Worm (Caenorhabditis elegans): ENCODE measurements around the gene lmd-5.

The lmd-5 gene

DNA sequence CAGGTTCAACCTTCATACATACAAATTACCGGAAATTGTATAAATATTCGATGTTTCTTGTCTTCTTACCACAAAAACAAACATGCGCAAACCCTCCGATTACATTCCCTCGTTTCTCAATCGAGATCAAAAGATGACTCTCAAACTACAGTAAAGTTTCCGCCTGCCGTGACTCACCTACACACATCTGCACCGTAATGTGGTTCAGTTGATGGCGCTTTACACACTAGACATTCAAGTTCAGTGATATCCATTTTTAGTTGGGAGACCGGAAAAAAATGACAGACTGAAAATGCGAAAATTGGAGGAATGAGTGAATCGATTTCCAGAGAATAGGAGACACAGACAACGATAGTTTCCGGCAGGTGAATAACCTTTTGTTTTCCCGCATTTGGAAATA, 32.2 kb upstream of the lmd-5 start, which contains the start of gene nhr-286:
nhr-286 (minus strand) TSS at position 324 of the 400 bp plus-strand sequence.
- no peak for TF ChIP-seq ceh-82 (tag; optimal IDR thresholded peaks at IDR 0.05)

DNA sequence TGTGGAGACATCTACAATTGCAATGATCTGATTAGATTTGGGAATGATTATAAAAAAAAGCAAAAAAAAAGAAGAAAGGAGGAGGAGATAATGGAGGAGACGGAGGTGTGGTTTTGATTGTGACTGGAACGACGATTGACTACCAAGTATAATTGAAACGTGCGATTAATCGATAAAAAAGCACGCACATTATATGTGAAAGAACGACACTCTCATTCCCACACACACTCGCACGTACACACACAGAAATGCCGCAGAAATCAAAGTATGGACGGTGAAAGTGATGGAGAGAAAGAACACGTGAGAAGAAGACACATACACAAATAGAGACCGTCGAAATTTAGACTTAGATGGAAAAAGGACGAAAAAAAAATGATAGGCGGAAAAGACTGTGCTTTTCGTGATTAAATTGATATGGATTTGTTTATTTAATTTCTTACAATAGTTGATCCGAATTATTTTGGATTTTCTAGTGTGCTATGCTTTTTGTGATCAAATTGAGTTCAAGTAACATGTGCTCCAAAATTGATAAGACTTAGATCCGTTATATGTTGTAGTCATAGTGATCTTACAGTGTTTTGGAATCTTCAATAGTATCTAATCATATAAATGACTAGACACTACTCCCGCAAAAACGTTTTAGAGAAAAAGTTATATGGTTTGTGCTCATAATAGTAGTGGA, 29.6 kb upstream of the lmd-5 start, which contains the start of gene nhr-135:
nhr-135 (minus strand) TSS at position 51 of the 682 bp plus-strand sequence.
- TF ChIP-seq lin-13 (GFP tag; optimal IDR thresholded peaks at IDR 0.05): no peak
- no peak for TF ChIP-seq ztf-1 (GFP tag; conservative IDR thresholded peaks at IDR 0.05)
- no peak for TF ChIP-seq peb-1 (tag; optimal IDR thresholded peaks at IDR 0.05)
- TF ChIP-seq elt-3 (tag; optimal IDR thresholded peaks at IDR 0.05): no peak
- TF ChIP-seq ztf-4 (tag; optimal IDR thresholded peaks at IDR 0.05): no peak
- TF ChIP-seq snpc-4 (tag; optimal IDR thresholded peaks at IDR 0.05): no peak
- TF ChIP-seq mdl-1 (tag; optimal IDR thresholded peaks at IDR 0.05): peak; percentile 52 to 76
- peak in 1 of 2 experiments; percentile 31 for TF ChIP-seq lsy-2 (tag; optimal IDR thresholded peaks at IDR 0.05)
- no peak for TF ChIP-seq sem-4 (tag; optimal IDR thresholded peaks at IDR 0.05)
- no peak for TF ChIP-seq zag-1 (tag; optimal IDR thresholded peaks at IDR 0.05)
- no peak for TF ChIP-seq mbf-1 (tag; optimal IDR thresholded peaks at IDR 0.05)
- TF ChIP-seq ceh-82 (tag; optimal IDR thresholded peaks at IDR 0.05): no peak
- TF ChIP-seq nhr-77 (tag; optimal IDR thresholded peaks at IDR 0.05): no peak
- TF ChIP-seq unc-55 (GFP tag; optimal IDR thresholded peaks at IDR 0.05): no peak
- TF ChIP-seq elt-1 (tag; optimal IDR thresholded peaks at IDR 0.05): no peak
- TF ChIP-seq ceh-16 (tag; optimal IDR thresholded peaks at IDR 0.05): no peak
- no peak for TF ChIP-seq dmd-4 (tag; optimal IDR thresholded peaks at IDR 0.05)
- no peak for TF ChIP-seq R02D3.7 (tag; optimal IDR thresholded peaks at IDR 0.05)
- TF ChIP-seq nhr-11 (tag; optimal IDR thresholded peaks at IDR 0.05): no peak
- TF ChIP-seq nhr-21 (tag; optimal IDR thresholded peaks at IDR 0.05): peak; percentile 55
- no peak for TF ChIP-seq nhr-12 (tag; optimal IDR thresholded peaks at IDR 0.05)
- peak; percentile 80 for TF ChIP-seq crh-2 (tag; optimal IDR thresholded peaks at IDR 0.05)
- TF ChIP-seq blmp-1 (tag; optimal IDR thresholded peaks at IDR 0.05; ENCODE audit: insufficient read depth): peak; percentile 92
- TF ChIP-seq nhr-10 (tag; optimal IDR thresholded peaks at IDR 0.05): no peak
- no peak for TF ChIP-seq nhr-23 (tag; optimal IDR thresholded peaks at IDR 0.05)
- TF ChIP-seq Y55F3AM.14 (GFP tag; optimal IDR thresholded peaks at IDR 0.05): peak; percentile 7
- no peak for TF ChIP-seq aly-2 (tag; optimal IDR thresholded peaks at IDR 0.05)
- peak; percentile 5 for TF ChIP-seq ama-1 (optimal IDR thresholded peaks at IDR 0.05)
- no peak for TF ChIP-seq lin-39 (tag; optimal IDR thresholded peaks at IDR 0.05)
- no peak for TF ChIP-seq unc-39 (tag; optimal IDR thresholded peaks at IDR 0.05)
- peak; percentile 56 for TF ChIP-seq F13H6.1 (tag; optimal IDR thresholded peaks at IDR 0.05)
- TF ChIP-seq skn-1 (tag; optimal IDR thresholded peaks at IDR 0.05): no peak
- no peak for TF ChIP-seq alr-1 (tag; optimal IDR thresholded peaks at IDR 0.05)
- TF ChIP-seq ztf-11 (tag; optimal IDR thresholded peaks at IDR 0.05): no peak
- TF ChIP-seq mab-5 (tag; optimal IDR thresholded peaks at IDR 0.05): no peak
- peak; percentile 71 for TF ChIP-seq nhr-129 (tag; optimal IDR thresholded peaks at IDR 0.05)
- peak; percentile 56 for TF ChIP-seq gmeb-1 (tag; optimal IDR thresholded peaks at IDR 0.05)
- TF ChIP-seq unc-62 (GFP tag; optimal IDR thresholded peaks at IDR 0.05): no peak
- peak; percentile 86 for TF ChIP-seq sma-9 (GFP tag; optimal IDR thresholded peaks at IDR 0.05)
- TF ChIP-seq sma-9 (tag; optimal IDR thresholded peaks at IDR 0.05): no peak
- TF ChIP-seq fos-1 (tag; optimal IDR thresholded peaks at IDR 0.05): peak; percentile 82
- TF ChIP-seq nhr-25 (tag; optimal IDR thresholded peaks at IDR 0.05): peak; percentile 70
- peak; percentile 70 for TF ChIP-seq sma-3 (GFP tag; optimal IDR thresholded peaks at IDR 0.05)
- no peak for TF ChIP-seq nhr-6 (tag; optimal IDR thresholded peaks at IDR 0.05)
- TF ChIP-seq nhr-237 (tag; optimal IDR thresholded peaks at IDR 0.05): no peak
- no peak for TF ChIP-seq lin-11 (tag; optimal IDR thresholded peaks at IDR 0.05)
- peak; percentile 15 for TF ChIP-seq egl-27 (tag; optimal IDR thresholded peaks at IDR 0.05)
- no peak for TF ChIP-seq ZK546.5 (tag; optimal IDR thresholded peaks at IDR 0.05)
- TF ChIP-seq C34F6.9 (tag; optimal IDR thresholded peaks at IDR 0.05): peak; percentile 32
